Worm (Caenorhabditis elegans) whole organism, midembryonic: ENCODE measurements around the gene tbx-35.

Experiments
- T22C8.4 ChIP-seq: fragments of 200-800 bp; sonication (Bioruptor generic); IDR thresholded peaks from 2 replicates; pipeline ENCODE4 v1.3.6; 2022; ENCODE audit warnings: missing genetic modification characterization, missing compliant biosample characterization
- cog-1 ChIP-seq: sonication (generic microtip); optimal IDR thresholded peaks from 2 replicates; lab custom pipeline; 2016; ENCODE audit warnings: missing genetic modification characterization, missing compliant biosample characterization
- flt-1 ChIP-seq: fragments of 200-800 bp; sonication (Bioruptor generic); IDR thresholded peaks from 2 replicates; pipeline ENCODE4 v1.3.6; 2022; ENCODE audit warnings: missing genetic modification characterization, missing compliant biosample characterization
- klf-2 ChIP-seq: fragments of 200-800 bp; sonication (Bioruptor generic); conservative IDR thresholded peaks from 2 replicates; pipeline ENCODE4 v1.3.6; 2022; ENCODE audit warnings: missing genetic modification reagents, missing genetic modification characterization, missing compliant biosample characterization
- med-1 ChIP-seq: sonication (generic microtip); optimal IDR thresholded peaks from 2 replicates; lab custom pipeline; 2017; ENCODE audit warnings: missing genetic modification characterization, mild to moderate bottlenecking, missing compliant biosample characterization, antibody characterized with exemption, missing genetic modification reagents; ENCODE audit not compliant: insufficient read depth
- ref-1 ChIP-seq: fragments of 200-800 bp; sonication (Bioruptor generic); conservative IDR thresholded peaks from 2 replicates; pipeline ENCODE4 v1.3.6; 2022; ENCODE audit warnings: missing genetic modification reagents, missing genetic modification characterization, missing compliant biosample characterization
- tab-1 ChIP-seq: fragments of 200-800 bp; sonication (Bioruptor generic); IDR thresholded peaks from 2 replicates; pipeline ENCODE4 v1.3.6; 2022; ENCODE audit warnings: missing genetic modification characterization, missing compliant biosample characterization
- ztf-23 ChIP-seq: fragments of 200-800 bp; sonication (Bioruptor generic); IDR thresholded peaks from 2 replicates; pipeline ENCODE4 v1.3.6; 2022; ENCODE audit warnings: missing genetic modification reagents, missing genetic modification characterization, missing compliant biosample characterization

DNA sequence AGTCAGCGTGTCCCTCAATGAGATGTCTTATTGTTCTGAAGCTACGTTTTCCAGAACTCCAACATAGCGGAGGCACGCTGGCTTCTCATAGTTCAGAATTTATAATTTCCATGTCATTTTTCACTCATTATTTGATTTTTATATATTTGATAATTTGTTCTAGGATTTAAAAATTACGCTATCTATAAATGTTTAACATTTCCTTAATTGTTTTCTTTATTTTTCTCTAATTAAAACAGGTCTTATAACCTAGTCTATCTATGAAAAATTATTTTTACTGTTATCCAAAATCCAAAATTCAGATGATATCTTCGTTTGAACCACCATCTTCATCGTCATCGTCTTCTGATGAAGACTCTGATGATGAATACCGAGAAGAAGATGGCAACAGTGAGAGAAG, 46.9 kb downstream of the tbx-35 start, which contains the start of gene F56D1.1:
- TF ChIP-seq klf-2 (GFP tag; lab: Robert Waterston, UW) (no peak), ztf-23 (GFP tag; lab: Robert Waterston, UW) (no peak), med-1 (GFP tag; lab: Kevin White, UChicago) (no peak), tab-1 (GFP tag; lab: Robert Waterston, UW) (no peak), ref-1 (GFP tag; lab: Robert Waterston, UW) (no peak), flt-1 (no peak), cog-1 (no peak), T22C8.4 (no peak)
